Fruit fly (Drosophila melanogaster): ENCODE results near the gene CanA-14F.

Gene CanA-14F

DNA sequence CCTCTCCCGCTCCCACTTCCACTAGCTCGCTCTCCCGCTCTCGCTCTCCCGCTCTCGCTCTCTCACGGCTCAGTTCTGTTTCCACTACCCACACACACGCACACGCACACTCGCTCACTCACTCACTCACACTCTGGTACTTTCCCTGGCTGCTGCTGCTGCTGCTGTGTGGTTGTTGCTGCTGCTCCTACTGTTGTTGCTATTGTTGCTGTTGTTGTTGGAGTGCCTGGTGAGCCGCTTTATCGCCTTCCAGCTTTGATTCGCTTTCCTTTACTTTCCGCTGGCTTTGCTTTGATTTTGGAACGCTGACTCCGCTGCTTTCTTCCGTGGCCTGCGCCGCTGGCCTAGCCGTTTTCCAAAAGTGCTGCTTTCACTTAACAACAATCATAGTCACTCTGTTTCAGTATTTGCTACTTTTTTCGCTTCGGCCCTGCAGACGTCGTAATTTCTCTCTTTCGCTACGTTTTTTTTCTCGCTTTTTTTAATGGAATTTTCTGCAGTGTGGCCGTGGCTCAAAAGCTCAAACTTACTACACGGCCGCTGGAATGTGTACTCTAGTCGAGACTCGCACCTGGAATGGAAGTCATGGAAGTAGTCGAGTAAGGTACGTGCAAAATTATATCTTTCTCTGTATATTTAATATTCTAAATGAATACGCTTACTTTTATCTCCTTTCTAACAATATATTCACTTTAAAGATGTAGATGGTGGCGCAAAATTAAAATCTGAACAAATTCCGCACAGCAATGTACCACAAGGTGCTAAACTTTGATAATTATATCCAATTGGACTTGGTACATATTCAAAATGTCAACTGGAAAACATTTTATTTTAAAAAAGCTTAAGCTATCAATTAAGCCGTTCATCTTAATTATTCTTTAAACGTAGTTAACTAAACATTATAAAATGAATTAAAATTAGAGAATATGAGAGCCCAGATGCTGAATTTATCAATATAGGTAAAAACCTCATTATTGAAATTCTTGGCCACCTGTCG is 27.2 kb downstream of the CanA-14F start, which contains the start of gene Pp2B-14D (continued):
- TF ChIP-seq abd-A (tag; optimal IDR thresholded peaks at IDR 0.05) (peak; percentile 26), CG9797 (GFP tag; optimal IDR thresholded peaks at IDR 0.05) (peak; percentile 62), Oaz (GFP tag; IDR thresholded peaks at IDR 0.05) (no peak), pb (GFP tag; optimal IDR thresholded peaks at IDR 0.05) (no peak), kni (GFP tag; optimal IDR thresholded peaks at IDR 0.05) (no peak), CG2116 (GFP tag; optimal IDR thresholded peaks at IDR 0.05) (peak; percentile 5), CG4424 (GFP tag; optimal IDR thresholded peaks at IDR 0.05) (no peak), CG34376 (GFP tag; optimal IDR thresholded peaks at IDR 0.05) (peak; percentile 45), zen2 (GFP tag; IDR thresholded peaks at IDR 0.05; ENCODE audit: partially characterized antibody) (no peak), CG10431 (GFP tag; optimal IDR thresholded peaks at IDR 0.05) (no peak), Hmr (GFP tag; optimal IDR thresholded peaks at IDR 0.05) (peak; percentile 20), luna (GFP tag; optimal IDR thresholded peaks at IDR 0.05) (no peak), CG12659 (GFP tag; optimal IDR thresholded peaks at IDR 0.05) (peak; percentile 54), CG1603 (tag; optimal IDR thresholded peaks at IDR 0.05) (peak; percentile 46), hth (optimal IDR thresholded peaks at IDR 0.05) (no peak), CG8478 (optimal IDR thresholded peaks at IDR 0.05) (peak; percentile 85), yki (optimal IDR thresholded peaks at IDR 0.05) (peak; percentile 98), fd3F (GFP tag; optimal IDR thresholded peaks at IDR 0.05) (no peak), grau (tag; optimal IDR thresholded peaks at IDR 0.05) (no peak), Ravus (GFP tag; IDR thresholded peaks at IDR 0.05) (no peak), CG9437 (GFP tag; optimal IDR thresholded peaks at IDR 0.05) (peak; percentile 11), CG12769 (tag; optimal IDR thresholded peaks at IDR 0.05) (peak; percentile 45), wek (GFP tag; optimal IDR thresholded peaks at IDR 0.05) (no peak), chif (GFP tag; optimal IDR thresholded peaks at IDR 0.05) (no peak), CG3407 (GFP tag; optimal IDR thresholded peaks at IDR 0.05) (no peak), CG15601 (tag; optimal IDR thresholded peaks at IDR 0.05) (no peak), CG42726 (GFP tag; IDR thresholded peaks at IDR 0.05; ENCODE audit: partially characterized antibody) (0 out of 2 replicates have a peak, but pooled peaks have one; percentile 13), nom (GFP tag; optimal IDR thresholded peaks at IDR 0.05) (peak; percentile 57), amos (GFP tag; IDR thresholded peaks at IDR 0.05; ENCODE audit: partially characterized antibody) (peak; percentile 8; the same call in 1 of the 2 replicates), CTCF (GFP tag; optimal IDR thresholded peaks at IDR 0.05) (peak; percentile 57), nerfin-1 (tag; optimal IDR thresholded peaks at IDR 0.05) (peak; percentile 45), CG10147 (GFP tag; optimal IDR thresholded peaks at IDR 0.05) (no peak), run (tag; optimal IDR thresholded peaks at IDR 0.05) (no peak), CG4617 (GFP tag; optimal IDR thresholded peaks at IDR 0.05; ENCODE audit: borderline replicate concordance) (peak; percentile 53), hkb (optimal IDR thresholded peaks at IDR 0.05) (no peak), hkb (GFP tag; IDR thresholded peaks at IDR 0.05) (no peak), Meics (GFP tag; optimal IDR thresholded peaks at IDR 0.05) (no peak), Neu2 (GFP tag; optimal IDR thresholded peaks at IDR 0.05; ENCODE audit: borderline replicate concordance) (no peak), Deaf1 (tag; optimal IDR thresholded peaks at IDR 0.05) (peak; percentile 22), Max (GFP tag; optimal IDR thresholded peaks at IDR 0.05) (no peak), cg (GFP tag; optimal IDR thresholded peaks at IDR 0.05) (peak; percentile 93), CG2199 (GFP tag; IDR thresholded peaks at IDR 0.05) (0 out of 3 replicates have a peak, but pooled peaks have one; percentile 42), TFAM (GFP tag; optimal IDR thresholded peaks at IDR 0.05) (no peak), sob (GFP tag; IDR thresholded peaks at IDR 0.05) (0 out of 2 replicates have a peak, but pooled peaks have one; percentile 6), Lim3 (GFP tag; IDR thresholded peaks at IDR 0.05) (no peak), caup (GFP tag; optimal IDR thresholded peaks at IDR 0.05; ENCODE audit: severe bottlenecking) (peak; percentile 5), CG13775 (GFP tag; optimal IDR thresholded peaks at IDR 0.05) (no peak), BEAF-32 (GFP tag; optimal IDR thresholded peaks at IDR 0.05) (peak; percentile 41)
